Fruit fly (Drosophila melanogaster) whole organism, embryonic: ENCODE results near the gene CG13367.

Experiments used
- Awh ChIP-seq: fragments of 200-800 bp; sonication (Bioruptor generic); IDR thresholded peaks from 2 replicates; pipeline ENCODE4, ENCODE4 v1.3.6; 2022; ENCODE audit warnings: missing biosample characterization, missing genetic modification characterization
- Blimp-1 ChIP-seq: fragments of 200-800 bp; sonication (Bioruptor generic); optimal IDR thresholded peaks from 3 replicates; lab custom pipeline; 2018; ENCODE audit warnings: missing biosample characterization, missing genetic modification characterization, mild to moderate bottlenecking, moderate library complexity, missing genetic modification reagents
- CG10654 ChIP-seq: fragments of 200-800 bp; sonication (Bioruptor generic); optimal IDR thresholded peaks from 2 replicates; lab custom pipeline; 2016; ENCODE audit warnings: missing biosample characterization, missing genetic modification characterization
- CG11560 ChIP-seq: fragments of 200-800 bp; sonication (Bioruptor generic); IDR thresholded peaks from 3 replicates; pipeline ENCODE4 v1.3.6; 2022; ENCODE audit warnings: missing biosample characterization, missing genetic modification characterization
- CG12942 ChIP-seq: fragments of 200-800 bp; sonication (Bioruptor generic); optimal IDR thresholded peaks from 3 replicates; lab custom pipeline; 2016; ENCODE audit warnings: missing biosample characterization, missing genetic modification characterization
- CG13624 ChIP-seq: fragments of 200-800 bp; sonication (Bioruptor generic); optimal IDR thresholded peaks from 2 replicates; lab custom pipeline; 2016; ENCODE audit warnings: missing biosample characterization, missing genetic modification characterization
- CG17186 ChIP-seq: fragments of 200-800 bp; sonication (Bioruptor generic); optimal IDR thresholded peaks from 3 replicates; lab custom pipeline; 2017; ENCODE audit warnings: missing biosample characterization, missing genetic modification reagents, missing genetic modification characterization
- CG2116 ChIP-seq: fragments of 200-800 bp; sonication (Bioruptor generic); optimal IDR thresholded peaks from 3 replicates; lab custom pipeline; 2018; ENCODE audit warnings: missing biosample characterization, mild to moderate bottlenecking, missing genetic modification characterization
- CG30020 ChIP-seq: fragments of 200-800 bp; optimal IDR thresholded peaks from 2 replicates; lab custom pipeline; 2019; ENCODE audit warnings: missing biosample characterization, mild to moderate bottlenecking, missing genetic modification characterization, moderate library complexity
- CG30403 ChIP-seq: fragments of 200-800 bp; sonication (Bioruptor generic); optimal IDR thresholded peaks from 3 replicates; lab custom pipeline; 2016; ENCODE audit warnings: missing biosample characterization, missing genetic modification characterization
- CG34376 ChIP-seq: fragments of 200-800 bp; sonication (Bioruptor generic); optimal IDR thresholded peaks from 2 replicates; lab custom pipeline; 2018; ENCODE audit warnings: missing biosample characterization, mild to moderate bottlenecking, missing genetic modification characterization
- CG34422 ChIP-seq: fragments of 200-800 bp; sonication (Bioruptor generic); IDR thresholded peaks from 3 replicates; pipeline ENCODE4 v1.3.6; 2022; ENCODE audit warnings: missing biosample characterization, missing genetic modification characterization
- CG3847 ChIP-seq: fragments of 200-800 bp; sonication (Bioruptor generic); IDR thresholded peaks from 2 replicates; pipeline ENCODE4 v1.3.6; 2022; ENCODE audit warnings: missing biosample characterization, missing genetic modification characterization
- CG4328 ChIP-seq: fragments of 200-800 bp; sonication (Bioruptor generic); optimal IDR thresholded peaks from 3 replicates; lab custom pipeline; 2017; ENCODE audit warnings: missing biosample characterization, missing genetic modification reagents, missing genetic modification characterization
- CG8944 ChIP-seq: fragments of 200-800 bp; sonication (Bioruptor generic); optimal IDR thresholded peaks from 3 replicates; lab custom pipeline; 2016; ENCODE audit warnings: missing biosample characterization, missing genetic modification characterization
- CG9437 ChIP-seq: fragments of 200-800 bp; sonication (Bioruptor generic); optimal IDR thresholded peaks from 2 replicates; lab custom pipeline; 2018; ENCODE audit warnings: missing biosample characterization, mild to moderate bottlenecking, missing genetic modification characterization
- CG9727 ChIP-seq: fragments of 200-800 bp; sonication (Bioruptor generic); optimal IDR thresholded peaks from 3 replicates; lab custom pipeline; 2017; ENCODE audit warnings: missing biosample characterization, mild to moderate bottlenecking, missing genetic modification characterization
- CG9797 ChIP-seq: fragments of 200-800 bp; sonication (Bioruptor generic); optimal IDR thresholded peaks from 3 replicates; lab custom pipeline; 2018; ENCODE audit warnings: missing biosample characterization, mild to moderate bottlenecking, missing genetic modification characterization
- Chrac-16 ChIP-seq: fragments of 200-800 bp; sonication (Bioruptor generic); optimal IDR thresholded peaks from 3 replicates; lab custom pipeline; 2016; ENCODE audit warnings: missing biosample characterization, missing genetic modification characterization
- Fer3 ChIP-seq: fragments of 200-800 bp; sonication (Bioruptor generic); optimal IDR thresholded peaks from 2 replicates; lab custom pipeline; 2018; ENCODE audit warnings: missing biosample characterization, mild to moderate bottlenecking, missing genetic modification characterization, moderate library complexity
- HLH3B ChIP-seq: fragments of 200-800 bp; sonication (Bioruptor generic); IDR thresholded peaks from 2 replicates; pipeline ENCODE4 v1.3.6; 2022; ENCODE audit warnings: missing biosample characterization, missing genetic modification characterization
- HmgZ ChIP-seq: fragments of 200-800 bp; sonication (Bioruptor generic); optimal IDR thresholded peaks from 2 replicates; lab custom pipeline; 2018; ENCODE audit warnings: missing biosample characterization, mild to moderate bottlenecking, missing genetic modification characterization
- Hsf ChIP-seq: fragments of 200-800 bp; sonication (Bioruptor generic); optimal IDR thresholded peaks from 3 replicates; lab custom pipeline; 2016; ENCODE audit warnings: missing biosample characterization, missing genetic modification characterization
- MBD-R2 ChIP-seq: fragments of 200-800 bp; sonication (Bioruptor generic); IDR thresholded peaks from 2 replicates; pipeline ENCODE4 v1.3.6; 2022; ENCODE audit warnings: missing biosample characterization, missing genetic modification characterization
- Mrtf ChIP-seq: fragments of 200-800 bp; sonication (Bioruptor generic); IDR thresholded peaks from 3 replicates; pipeline ENCODE4 v1.3.6; 2022; ENCODE audit warnings: missing biosample characterization, missing genetic modification characterization
- NFAT ChIP-seq: fragments of 200-800 bp; sonication (Bioruptor generic); IDR thresholded peaks from 2 replicates; pipeline ENCODE4 v1.3.6; 2022; ENCODE audit warnings: missing biosample characterization, missing genetic modification characterization
- Neu2 ChIP-seq: fragments of 200-800 bp; sonication (Bioruptor generic); optimal IDR thresholded peaks from 3 replicates; lab custom pipeline; 2016; ENCODE audit warnings: missing biosample characterization, missing genetic modification characterization, borderline replicate concordance
- Sry-β ChIP-seq: fragments of 200-800 bp; sonication (Bioruptor generic); optimal IDR thresholded peaks from 2 replicates; lab custom pipeline; 2018; ENCODE audit warnings: missing biosample characterization, mild to moderate bottlenecking, missing genetic modification characterization, moderate library complexity
- Usf ChIP-seq: fragments of 200-800 bp; sonication (Bioruptor generic); optimal IDR thresholded peaks from 2 replicates; lab custom pipeline; 2017; ENCODE audit warnings: missing genotype, missing biosample characterization, missing genetic modification characterization
- al ChIP-seq: fragments of 200-800 bp; sonication (Bioruptor generic); IDR thresholded peaks from 2 replicates; pipeline ENCODE4 v1.3.6; 2022; ENCODE audit warnings: missing biosample characterization, missing genetic modification characterization
- bcd ChIP-seq: fragments of 200-800 bp; sonication (Bioruptor generic); optimal IDR thresholded peaks from 2 replicates; lab custom pipeline; 2017; ENCODE audit warnings: missing biosample characterization, mild to moderate bottlenecking, missing genetic modification characterization
- cato ChIP-seq: fragments of 200-800 bp; sonication (Bioruptor generic); optimal IDR thresholded peaks from 2 replicates; lab custom pipeline; 2016; ENCODE audit warnings: missing biosample characterization, missing genetic modification characterization, borderline replicate concordance
- chinmo ChIP-seq: fragments of 200-800 bp; sonication (Bioruptor generic); IDR thresholded peaks from 4 replicates; pipeline ENCODE4 v1.3.6; 2022; ENCODE audit warnings: missing biosample characterization, missing genetic modification characterization; ENCODE audit not compliant: partially characterized antibody
- chn ChIP-seq: fragments of 200-800 bp; sonication (Bioruptor generic); optimal IDR thresholded peaks from 2 replicates; lab custom pipeline; 2016; ENCODE audit warnings: missing biosample characterization, missing genetic modification characterization
- ci ChIP-seq: fragments of 200-800 bp; sonication (Bioruptor generic); IDR thresholded peaks from 3 replicates; pipeline ENCODE4 v1.3.6; 2022; ENCODE audit warnings: missing biosample characterization, missing genetic modification characterization
- croc ChIP-seq: fragments of 200-800 bp; sonication (Bioruptor generic); conservative IDR thresholded peaks from 3 replicates; pipeline ENCODE4 v1.3.6; 2022; ENCODE audit warnings: missing biosample characterization, missing genetic modification characterization
- da ChIP-seq: fragments of 200-800 bp; sonication (Bioruptor generic); optimal IDR thresholded peaks from 2 replicates; lab custom pipeline; 2016; ENCODE audit warnings: missing biosample characterization, missing genetic modification characterization
- grn ChIP-seq: fragments of 200-800 bp; sonication (Bioruptor generic); optimal IDR thresholded peaks from 3 replicates; lab custom pipeline; 2017; ENCODE audit warnings: missing biosample characterization, missing genetic modification characterization
- knrl ChIP-seq: fragments of 200-800 bp; sonication (Bioruptor generic); IDR thresholded peaks from 3 replicates; pipeline ENCODE4 v1.3.6; 2022; ENCODE audit warnings: missing biosample characterization, missing genetic modification characterization; ENCODE audit not compliant: partially characterized antibody
- nerfin-1 ChIP-seq: fragments of 200-800 bp; sonication (Bioruptor generic); optimal IDR thresholded peaks from 3 replicates; lab custom pipeline; 2019; ENCODE audit warnings: missing biosample characterization, mild to moderate bottlenecking, missing genetic modification characterization, moderate library complexity
- odd ChIP-seq: fragments of 200-800 bp; sonication (Bioruptor generic); optimal IDR thresholded peaks from 2 replicates; lab custom pipeline; 2017; ENCODE audit warnings: missing biosample characterization, mild to moderate bottlenecking, missing genetic modification characterization
- org-1 ChIP-seq: fragments of 200-800 bp; sonication (Bioruptor generic); optimal IDR thresholded peaks from 2 replicates; lab custom pipeline; 2017; ENCODE audit warnings: missing biosample characterization, missing genetic modification characterization
- pho ChIP-seq: fragments of 200-800 bp; sonication (Bioruptor generic); optimal IDR thresholded peaks from 2 replicates; lab custom pipeline; 2016; ENCODE audit warnings: missing biosample characterization, missing genetic modification characterization
- pita ChIP-seq: fragments of 200-800 bp; sonication (Bioruptor generic); optimal IDR thresholded peaks from 2 replicates; lab custom pipeline; 2017; ENCODE audit warnings: missing biosample characterization, mild to moderate bottlenecking, missing genetic modification characterization
- pros ChIP-seq: fragments of 200-800 bp; sonication (Bioruptor generic); optimal IDR thresholded peaks from 3 replicates; lab custom pipeline; 2019; ENCODE audit warnings: missing biosample characterization, mild to moderate bottlenecking, missing genetic modification characterization, moderate library complexity
- sens ChIP-seq: fragments of 200-800 bp; sonication (Bioruptor generic); peaks from one replicate; lab custom pipeline; 2016; ENCODE audit warnings: missing biosample characterization, missing genetic modification characterization
- sisA ChIP-seq: fragments of 200-800 bp; sonication (Bioruptor generic); IDR thresholded peaks from 2 replicates; pipeline ENCODE4 v1.3.6; 2022; ENCODE audit warnings: missing biosample characterization, missing genetic modification characterization
- sqz ChIP-seq: fragments of 200-800 bp; sonication (Bioruptor generic); optimal IDR thresholded peaks from 3 replicates; lab custom pipeline; 2018; ENCODE audit warnings: missing biosample characterization, mild to moderate bottlenecking, missing genetic modification characterization
- stwl ChIP-seq: fragments of 200-800 bp; sonication (Bioruptor generic); optimal IDR thresholded peaks from 3 replicates; lab custom pipeline; 2018; ENCODE audit warnings: missing biosample characterization, mild to moderate bottlenecking, missing genetic modification characterization, moderate library complexity
- sug ChIP-seq: fragments of 200-800 bp; optimal IDR thresholded peaks from 2 replicates; lab custom pipeline; 2019; ENCODE audit warnings: missing biosample characterization, mild to moderate bottlenecking, missing genetic modification characterization, moderate library complexity
- trh ChIP-seq: fragments of 200-800 bp; sonication (Bioruptor generic); optimal IDR thresholded peaks from 2 replicates; lab custom pipeline; 2016; ENCODE audit warnings: missing biosample characterization, missing genetic modification characterization

CG13367 gene

dm6 chrX:621132-621555, 23.4 kb upstream of the CG13367 start, which contains the start of the genes CG13365 and Vsp37A (continued):
- peak; percentile 51 for TF ChIP-seq Hsf
- peak; percentile 66; the same call in 2 of the 3 replicates for TF ChIP-seq ci (GFP tag; lab: Robert Waterston, UW)
- TF ChIP-seq CG3847 (GFP tag; lab: Robert Waterston, UW): peak; percentile 65
- peak; percentile 25 for TF ChIP-seq CG12942 (GFP tag; lab: Kevin White, UChicago)
- TF ChIP-seq HLH3B (GFP tag; lab: Robert Waterston, UW): no peak
- peak; percentile 49 for TF ChIP-seq pho (GFP tag; lab: Kevin White, UChicago)
- TF ChIP-seq CG10654 (GFP tag; lab: Kevin White, UChicago): no peak
- peak; percentile 25 for TF ChIP-seq stwl (tag; lab: Kevin White, UChicago)
- peak; percentile 40; the same call in 1 of the 2 replicates for TF ChIP-seq al
- TF ChIP-seq grn (GFP tag; lab: Kevin White, UChicago): no peak
- no peak for TF ChIP-seq Usf
- peak; percentile 5 for TF ChIP-seq CG9437 (GFP tag; lab: Kevin White, UChicago)
- TF ChIP-seq Blimp-1: peak; percentile 30
- TF ChIP-seq CG8944 (GFP tag; lab: Kevin White, UChicago): peak; percentile 61
- peak; percentile 72 for TF ChIP-seq sug
- peak; percentile 97 for TF ChIP-seq Sry-β (GFP tag; lab: Kevin White, UChicago)
- peak; percentile 58 for TF ChIP-seq CG34376
- no peak for TF ChIP-seq cato
- no peak for TF ChIP-seq pros (GFP tag; lab: Kevin White, UChicago)
- peak; percentile 42; the same call in 1 of the 3 replicates for TF ChIP-seq Mrtf
- TF ChIP-seq CG30020 (tag; lab: Kevin White, UChicago): peak; percentile 58
- peak; percentile 41 for TF ChIP-seq Chrac-16 (GFP tag; lab: Kevin White, UChicago)
- TF ChIP-seq chinmo (GFP tag; lab: Robert Waterston, UW): 0 out of 4 replicates have a peak, but pooled peaks have one; percentile 28
- TF ChIP-seq HmgZ (tag; lab: Kevin White, UChicago): peak; percentile 66
- TF ChIP-seq CG9727 (GFP tag; lab: Kevin White, UChicago): peak; percentile 57
- TF ChIP-seq da (GFP tag; lab: Kevin White, UChicago): peak; percentile 38
- no peak for TF ChIP-seq sqz (GFP tag; lab: Kevin White, UChicago)
- TF ChIP-seq chn (GFP tag; lab: Kevin White, UChicago): peak; percentile 21
- TF ChIP-seq bcd (GFP tag; lab: Kevin White, UChicago): peak; percentile 39
- TF ChIP-seq org-1: no peak
- TF ChIP-seq trh (GFP tag; lab: Kevin White, UChicago): peak; percentile 11
- TF ChIP-seq CG34422 (GFP tag; lab: Robert Waterston, UW): peak; percentile 52; the same call in 1 of the 3 replicates
- no peak; the same call in 1 of the 2 replicates for TF ChIP-seq Awh (GFP tag; lab: Robert Waterston, UW)
- TF ChIP-seq MBD-R2 (GFP tag; lab: Robert Waterston, UW): peak; percentile 58
- peak; percentile 20; the same call in 1 of the 3 replicates for TF ChIP-seq knrl (GFP tag; lab: Robert Waterston, UW)
- TF ChIP-seq sens (GFP tag; lab: Kevin White, UChicago): peak; percentile 90
- TF ChIP-seq CG11560 (tag; lab: Robert Waterston, UW): no peak
- TF ChIP-seq Neu2 (GFP tag; lab: Kevin White, UChicago): peak; percentile 8
- TF ChIP-seq sisA (GFP tag; lab: Robert Waterston, UW): 0 out of 2 replicates have a peak, but pooled peaks have one; percentile 13
- TF ChIP-seq CG13624 (GFP tag; lab: Kevin White, UChicago): peak; percentile 59
- TF ChIP-seq NFAT (GFP tag; lab: Robert Waterston, UW): no peak
- peak; percentile 45 for TF ChIP-seq pita (GFP tag; lab: Kevin White, UChicago)
- TF ChIP-seq CG30403 (GFP tag; lab: Kevin White, UChicago): peak; percentile 52
- peak; percentile 28; the same call in 1 of the 3 replicates for TF ChIP-seq croc (GFP tag; lab: Robert Waterston, UW)
- TF ChIP-seq nerfin-1 (tag; lab: Kevin White, UChicago): peak; percentile 43
- TF ChIP-seq CG2116: peak; percentile 39
- no peak for TF ChIP-seq odd (GFP tag; lab: Kevin White, UChicago)
- TF ChIP-seq CG9797 (GFP tag; lab: Kevin White, UChicago): peak; percentile 41
- TF ChIP-seq CG17186 (GFP tag; lab: Kevin White, UChicago): peak; percentile 57
- TF ChIP-seq Fer3 (tag; lab: Kevin White, UChicago): peak; percentile 39
- TF ChIP-seq CG4328: peak; percentile 46
